Fruit fly (Drosophila melanogaster) whole organism, embryonic: ENCODE data around the gene CG13676.
A peak's percentile ranks its signal among the peaks of the same experiment; 100 is the strongest.

Experiments used
- ATbp ChIP-seq: fragments of 200-800 bp; sonication (Bioruptor generic); optimal IDR thresholded peaks from 2 replicates; lab custom pipeline; 2017; ENCODE audit warnings: missing biosample characterization, mild to moderate bottlenecking, missing genetic modification characterization, missing genetic modification reagents
- Atf6 ChIP-seq: fragments of 200-800 bp; sonication (Bioruptor generic); IDR thresholded peaks from 2 replicates; pipeline ENCODE4 v1.3.6; 2022; ENCODE audit warnings: missing biosample characterization, missing genetic modification characterization
- Awh ChIP-seq: fragments of 200-800 bp; sonication (Bioruptor generic); IDR thresholded peaks from 2 replicates; pipeline ENCODE4, ENCODE4 v1.3.6; 2022; ENCODE audit warnings: missing biosample characterization, missing genetic modification characterization
- CG10431 ChIP-seq: fragments of 200-800 bp; sonication (Bioruptor generic); optimal IDR thresholded peaks from 3 replicates; lab custom pipeline; 2018; ENCODE audit warnings: missing biosample characterization, mild to moderate bottlenecking, missing genetic modification characterization
- CG10565 ChIP-seq: fragments of 200-800 bp; sonication (Bioruptor generic); optimal IDR thresholded peaks from 3 replicates; lab custom pipeline; 2016; ENCODE audit warnings: missing biosample characterization, mild to moderate bottlenecking, missing genetic modification characterization
- CG11695 ChIP-seq: fragments of 200-800 bp; sonication (Bioruptor generic); IDR thresholded peaks from 3 replicates; pipeline ENCODE4 v1.3.6; 2022; ENCODE audit warnings: missing biosample characterization, missing genetic modification characterization
- CG12769 ChIP-seq: fragments of 200-800 bp; sonication (Bioruptor generic); optimal IDR thresholded peaks from 2 replicates; lab custom pipeline; 2019; ENCODE audit warnings: missing biosample characterization, mild to moderate bottlenecking, missing genetic modification characterization, moderate library complexity
- CG14860 ChIP-seq: fragments of 200-800 bp; sonication (Bioruptor generic); IDR thresholded peaks from 3 replicates; pipeline ENCODE4 v1.3.6; 2022; ENCODE audit warnings: missing biosample characterization, missing genetic modification characterization; ENCODE audit not compliant: partially characterized antibody
- CG1603 ChIP-seq: fragments of 200-800 bp; sonication (Bioruptor generic); optimal IDR thresholded peaks from 2 replicates; lab custom pipeline; 2019; ENCODE audit warnings: missing biosample characterization, mild to moderate bottlenecking, missing genetic modification characterization, moderate library complexity
- CG16813 ChIP-seq: fragments of 200-800 bp; sonication (Bioruptor generic); IDR thresholded peaks from 3 replicates; pipeline ENCODE4 v1.3.6; 2022; ENCODE audit warnings: missing biosample characterization, missing genetic modification characterization; ENCODE audit not compliant: partially characterized antibody
- CG17186 ChIP-seq: fragments of 200-800 bp; sonication (Bioruptor generic); optimal IDR thresholded peaks from 3 replicates; lab custom pipeline; 2017; ENCODE audit warnings: missing biosample characterization, missing genetic modification reagents, missing genetic modification characterization
- CG17802 ChIP-seq: fragments of 200-800 bp; sonication (Bioruptor generic); optimal IDR thresholded peaks from 2 replicates; lab custom pipeline; 2018; ENCODE audit warnings: missing biosample characterization, mild to moderate bottlenecking, missing genetic modification characterization, moderate library complexity
- CG18599 ChIP-seq: fragments of 200-800 bp; sonication (Bioruptor generic); optimal IDR thresholded peaks from 3 replicates; lab custom pipeline; 2017; ENCODE audit warnings: missing biosample characterization, missing genetic modification characterization, mild to moderate bottlenecking, moderate library complexity, missing genetic modification reagents
- CG4707 ChIP-seq: fragments of 200-800 bp; sonication (Bioruptor generic); optimal IDR thresholded peaks from 2 replicates; lab custom pipeline; 2018; ENCODE audit warnings: missing biosample characterization, mild to moderate bottlenecking, missing genetic modification characterization, moderate library complexity
- CG4730 ChIP-seq: fragments of 200-800 bp; sonication (Bioruptor generic); IDR thresholded peaks from 2 replicates; pipeline ENCODE4 v1.3.6; 2022; ENCODE audit warnings: missing biosample characterization, missing genetic modification characterization
- CG6175 ChIP-seq: fragments of 200-800 bp; sonication (Bioruptor generic); IDR thresholded peaks from 3 replicates; pipeline ENCODE4 v1.3.6; 2022; ENCODE audit warnings: missing biosample characterization, missing genetic modification characterization
- CG6683 ChIP-seq: fragments of 200-800 bp; sonication (Bioruptor generic); optimal IDR thresholded peaks from 2 replicates; lab custom pipeline; 2017; ENCODE audit warnings: missing biosample characterization, mild to moderate bottlenecking, missing genetic modification characterization, missing genetic modification reagents
- CG6813 ChIP-seq: fragments of 200-800 bp; sonication (Bioruptor generic); optimal IDR thresholded peaks from 2 replicates; lab custom pipeline; 2017; ENCODE audit warnings: missing biosample characterization, missing genetic modification characterization, mild to moderate bottlenecking, moderate library complexity, missing genetic modification reagents
- CG7556 ChIP-seq: fragments of 200-800 bp; sonication (Bioruptor generic); optimal IDR thresholded peaks from 2 replicates; lab custom pipeline; 2017; ENCODE audit warnings: missing biosample characterization, mild to moderate bottlenecking, missing genetic modification characterization
- CG8281 ChIP-seq: fragments of 200-800 bp; sonication (Bioruptor generic); optimal IDR thresholded peaks from 2 replicates; lab custom pipeline; 2018; ENCODE audit warnings: missing biosample characterization, mild to moderate bottlenecking, missing genetic modification characterization, moderate library complexity
- CG8924 ChIP-seq: fragments of 200-800 bp; optimal IDR thresholded peaks from 3 replicates; lab custom pipeline; 2019; ENCODE audit warnings: missing biosample characterization, mild to moderate bottlenecking, missing genetic modification characterization, moderate library complexity
- Dip3 ChIP-seq: fragments of 200-800 bp; sonication (Bioruptor generic); optimal IDR thresholded peaks from 3 replicates; lab custom pipeline; 2016; ENCODE audit warnings: missing biosample characterization, missing genetic modification characterization
- Doc2 ChIP-seq: fragments of 200-800 bp; sonication (Bioruptor generic); IDR thresholded peaks from 2 replicates; pipeline ENCODE4 v1.3.6; 2022; ENCODE audit warnings: missing biosample characterization, missing genetic modification characterization
- Dp ChIP-seq: fragments of 200-800 bp; sonication (Bioruptor generic); optimal IDR thresholded peaks from 2 replicates; lab custom pipeline; 2018; ENCODE audit warnings: missing biosample characterization, mild to moderate bottlenecking, missing genetic modification characterization, moderate library complexity
- HLH54F ChIP-seq: fragments of 200-800 bp; sonication (Bioruptor generic); optimal IDR thresholded peaks from 3 replicates; lab custom pipeline; 2016; ENCODE audit warnings: missing biosample characterization, missing genetic modification characterization
- HmgD ChIP-seq: fragments of 200-800 bp; sonication (Bioruptor generic); optimal IDR thresholded peaks from 3 replicates; lab custom pipeline; 2016; ENCODE audit warnings: missing biosample characterization, missing genetic modification characterization
- Hr39 ChIP-seq: fragments of >200 bp; optimal IDR thresholded peaks from 2 replicates; lab custom pipeline; 2017
- Lhr ChIP-seq: fragments of 200-800 bp; sonication (Bioruptor generic); optimal IDR thresholded peaks from 3 replicates; lab custom pipeline; 2017; ENCODE audit warnings: mild to moderate bottlenecking, missing biosample characterization, missing genetic modification reagents, missing genetic modification characterization
- Rfx ChIP-seq: fragments of 200-800 bp; sonication (Bioruptor generic); IDR thresholded peaks from 2 replicates; pipeline ENCODE4 v1.3.6; 2022; ENCODE audit warnings: missing biosample characterization, missing genetic modification characterization
- Side ChIP-seq: fragments of 200-800 bp; sonication (Bioruptor generic); optimal IDR thresholded peaks from 2 replicates; lab custom pipeline; 2016; ENCODE audit warnings: missing biosample characterization, missing genetic modification characterization
- Six4 ChIP-seq: fragments of 200-800 bp; sonication (Bioruptor generic); optimal IDR thresholded peaks from 2 replicates; lab custom pipeline; 2016; ENCODE audit warnings: missing biosample characterization, missing genetic modification characterization
- Tbp ChIP-seq: fragments of >200 bp; optimal IDR thresholded peaks from 2 replicates; lab custom pipeline; 2018; ENCODE audit warnings: missing biosample characterization, missing genetic modification characterization
- Trl ChIP-seq, 3 experiments: fragments of >200 bp in 2 of 3; fragments of 200-800 bp in 1 of 3; sonication (Bioruptor generic) in 1 of 3; optimal IDR thresholded peaks; 2 replicates in 1 of 3; 3 replicates in 2 of 3; lab custom pipeline; 2016 to 2017; ENCODE audit warnings: missing biosample characterization in 1 of 3, missing genetic modification characterization in 1 of 3
- Vsx1 ChIP-seq: fragments of 200-800 bp; sonication (Bioruptor generic); optimal IDR thresholded peaks from 2 replicates; lab custom pipeline; 2017; ENCODE audit warnings: missing biosample characterization, mild to moderate bottlenecking, missing genetic modification characterization, missing genetic modification reagents
- br ChIP-seq: fragments of >200 bp; optimal IDR thresholded peaks from 2 replicates; lab custom pipeline; 2017
- caup ChIP-seq: fragments of 200-800 bp; sonication (Bioruptor generic); optimal IDR thresholded peaks from 3 replicates; lab custom pipeline; 2017; ENCODE audit warnings: missing biosample characterization, mild to moderate bottlenecking, missing genetic modification characterization, moderate library complexity; ENCODE audit not compliant: severe bottlenecking
- eve ChIP-seq, 2 experiments: fragments of >200 bp; optimal IDR thresholded peaks; 2 replicates each; lab custom pipeline; 2017; ENCODE audit warnings: missing biosample characterization in 2 of 2, missing genetic modification characterization in 2 of 2
- fd64A ChIP-seq: fragments of 200-800 bp; sonication (Bioruptor generic); optimal IDR thresholded peaks from 3 replicates; lab custom pipeline; 2018; ENCODE audit warnings: missing biosample characterization, mild to moderate bottlenecking, missing genetic modification characterization
- gcm ChIP-seq: fragments of 200-800 bp; sonication (Bioruptor generic); optimal IDR thresholded peaks from 2 replicates; lab custom pipeline; 2019; ENCODE audit warnings: missing biosample characterization, mild to moderate bottlenecking, missing genetic modification characterization, moderate library complexity
- gsb ChIP-seq: fragments of 200-800 bp; sonication (Bioruptor generic); IDR thresholded peaks from 2 replicates; pipeline ENCODE4 v1.3.6; 2022; ENCODE audit warnings: missing biosample characterization, missing genetic modification characterization
- jing ChIP-seq: fragments of 200-800 bp; sonication (Bioruptor generic); optimal IDR thresholded peaks from 2 replicates; lab custom pipeline; 2018; ENCODE audit warnings: missing biosample characterization, mild to moderate bottlenecking, missing genetic modification characterization
- klu ChIP-seq: fragments of 200-800 bp; sonication (Bioruptor generic); IDR thresholded peaks from 2 replicates; pipeline ENCODE4 v1.3.6; 2022; ENCODE audit warnings: missing biosample characterization, missing genetic modification characterization
- lola ChIP-seq, 3 experiments: fragments of >200 bp in 2 of 3; fragments of 200-800 bp in 1 of 3; sonication (Bioruptor generic) in 1 of 3; optimal IDR thresholded peaks; 2 replicates each; lab custom pipeline; 2017 to 2019; ENCODE audit warnings: missing biosample characterization in 3 of 3, missing genetic modification characterization in 3 of 3, mild to moderate bottlenecking in 1 of 3, moderate library complexity in 1 of 3
- lov ChIP-seq, 2 experiments: fragments of 200-800 bp in 1 of 2; fragments of >200 bp in 1 of 2; sonication (Bioruptor generic) in 1 of 2; IDR thresholded peaks in 1 of 2; optimal IDR thresholded peaks in 1 of 2; 2 replicates in 1 of 2; 3 replicates in 1 of 2; pipeline versions ENCODE4 v1.3.6 to Lab custom; 2017 to 2022; ENCODE audit warnings: missing biosample characterization in 1 of 2, missing genetic modification characterization in 1 of 2
- maf-S ChIP-seq: fragments of 200-800 bp; sonication (Bioruptor generic); optimal IDR thresholded peaks from 2 replicates; lab custom pipeline; 2016; ENCODE audit warnings: missing biosample characterization, missing genetic modification characterization
- onecut ChIP-seq: fragments of 200-800 bp; sonication (Bioruptor generic); IDR thresholded peaks from 2 replicates; pipeline ENCODE4 v1.3.6; 2022; ENCODE audit warnings: missing biosample characterization, missing genetic modification characterization
- pnt ChIP-seq: fragments of 200-800 bp; sonication (Bioruptor generic); optimal IDR thresholded peaks from 3 replicates; lab custom pipeline; 2016; ENCODE audit warnings: missing biosample characterization, missing genetic modification characterization
- psq ChIP-seq: fragments of 200-800 bp; sonication (Bioruptor generic); optimal IDR thresholded peaks from 2 replicates; lab custom pipeline; 2017; ENCODE audit warnings: missing biosample characterization, missing genetic modification characterization
- tap ChIP-seq: fragments of 200-800 bp; optimal IDR thresholded peaks from 3 replicates; lab custom pipeline; 2019; ENCODE audit warnings: missing biosample characterization, mild to moderate bottlenecking, missing genetic modification characterization, moderate library complexity
- tio ChIP-seq: fragments of 200-800 bp; sonication (Bioruptor generic); optimal IDR thresholded peaks from 2 replicates; lab custom pipeline; 2017; ENCODE audit warnings: missing biosample characterization, missing genetic modification characterization, inconsistent platforms

The CG13676 gene

DNA sequence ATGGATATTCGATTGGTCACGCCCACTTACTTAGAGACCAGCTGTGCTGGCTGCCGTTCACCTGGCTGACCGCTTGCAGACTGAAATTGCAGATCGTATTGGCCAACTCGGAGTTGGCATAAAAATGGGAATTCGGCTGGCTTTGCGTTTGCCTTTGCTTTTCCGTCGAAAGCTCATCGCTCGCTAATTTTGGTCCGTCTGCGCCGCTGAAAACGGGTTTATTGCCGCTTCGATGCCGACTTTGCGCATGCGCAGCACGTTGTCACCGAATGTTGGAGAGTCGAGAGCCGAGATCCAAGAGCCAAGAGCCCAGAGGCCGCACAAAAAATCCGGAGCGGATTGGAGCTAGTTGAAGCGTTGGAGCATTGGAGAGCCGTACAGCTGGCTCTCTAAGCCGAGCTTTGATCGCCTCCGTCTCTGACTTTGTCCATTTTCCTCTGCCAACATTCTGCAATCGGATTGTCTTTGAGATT is at the start of gene CG13676 (continued):
- TF ChIP-seq CG17186 (GFP tag; lab: Kevin White, UChicago), result no peak
- no peak for TF ChIP-seq gcm
- no peak for TF ChIP-seq br
- TF ChIP-seq fd64A (GFP tag; lab: Kevin White, UChicago), result no peak
- TF ChIP-seq CG10431 (GFP tag; lab: Kevin White, UChicago), result no peak
- no peak for TF ChIP-seq pnt (GFP tag; lab: Kevin White, UChicago)
- TF ChIP-seq ATbp, result peak; percentile 13
- TF ChIP-seq CG16813 (GFP tag; lab: Robert Waterston, UW), result no peak
- peak; percentile 58 for TF ChIP-seq CG12769
- no peak for TF ChIP-seq caup (GFP tag; lab: Kevin White, UChicago)
- TF ChIP-seq onecut (GFP tag; lab: Robert Waterston, UW), result no peak
- TF ChIP-seq Atf6 (GFP tag; lab: Robert Waterston, UW), result no peak
- no peak for TF ChIP-seq Side (GFP tag; lab: Kevin White, UChicago)
- no peak for TF ChIP-seq CG4707
- TF ChIP-seq tap (tag; lab: Kevin White, UChicago), result no peak
- no peak for TF ChIP-seq CG17802 (tag; lab: Kevin White, UChicago)
- TF ChIP-seq gsb (GFP tag; lab: Robert Waterston, UW), result no peak
- no peak for TF ChIP-seq CG11695 (GFP tag; lab: Robert Waterston, UW)
- no peak for TF ChIP-seq CG7556 (GFP tag; lab: Kevin White, UChicago)
- no peak for TF ChIP-seq CG6175
- no peak for TF ChIP-seq Dp
- TF ChIP-seq CG6813 (GFP tag; lab: Kevin White, UChicago), result no peak
- no peak for TF ChIP-seq tio (GFP tag; lab: Kevin White, UChicago)
- no peak for TF ChIP-seq Six4 (GFP tag; lab: Kevin White, UChicago)
- no peak for TF ChIP-seq CG8924
- TF ChIP-seq Tbp (GFP tag; lab: Kevin White, UChicago), result no peak
- no peak for TF ChIP-seq lola (GFP tag; optimal IDR thresholded peaks at IDR 0.05; lab: Kevin White, UChicago)
- no peak for TF ChIP-seq CG4730
- TF ChIP-seq Dip3 (GFP tag; lab: Kevin White, UChicago), result no peak
- no peak for TF ChIP-seq HLH54F (GFP tag; lab: Kevin White, UChicago)
- peak; percentile 59 to 78 for TF ChIP-seq Trl (optimal IDR thresholded peaks at IDR 0.05; lab: Kevin White, UChicago)
- TF ChIP-seq Trl (GFP tag; optimal IDR thresholded peaks at IDR 0.05; lab: Kevin White, UChicago), result no peak
- no peak for TF ChIP-seq lov (optimal IDR thresholded peaks at IDR 0.05; lab: Kevin White, UChicago)
- TF ChIP-seq lov (GFP tag; IDR thresholded peaks at IDR 0.05; lab: Robert Waterston, UW), result no peak
- no peak for TF ChIP-seq Vsx1 (GFP tag; lab: Kevin White, UChicago)
- TF ChIP-seq psq, result no peak
- TF ChIP-seq eve (GFP tag; optimal IDR thresholded peaks at IDR 0.05; lab: Kevin White, UChicago), result no peak
- no peak for TF ChIP-seq Lhr
- TF ChIP-seq Hr39, result no peak
- TF ChIP-seq CG6683 (GFP tag; lab: Kevin White, UChicago), result no peak
- no peak for TF ChIP-seq CG14860 (GFP tag; lab: Robert Waterston, UW)
- TF ChIP-seq Rfx (GFP tag; lab: Robert Waterston, UW), result no peak
- TF ChIP-seq klu, result no peak
- TF ChIP-seq Doc2, result no peak
- no peak for TF ChIP-seq CG8281 (tag; lab: Kevin White, UChicago)
- TF ChIP-seq HmgD (GFP tag; lab: Kevin White, UChicago), result no peak
- no peak for TF ChIP-seq Awh (GFP tag; lab: Robert Waterston, UW)
- TF ChIP-seq jing (GFP tag; lab: Kevin White, UChicago), result no peak
- TF ChIP-seq CG18599 (GFP tag; lab: Kevin White, UChicago), result no peak
- no peak for TF ChIP-seq CG10565 (GFP tag; lab: Kevin White, UChicago)
- TF ChIP-seq CG1603 (tag; lab: Kevin White, UChicago), result no peak
- no peak for TF ChIP-seq maf-S (GFP tag; lab: Kevin White, UChicago)
